Worm (Caenorhabditis elegans) whole organism, L1 larva: Measurements from ENCODE around the gene his-3.

Source experiments
- Y116A8C.19 ChIP-seq: sonication (generic microtip); optimal IDR thresholded peaks from 2 replicates; lab custom pipeline; 2016; ENCODE audit warnings: missing compliant biosample characterization, missing genetic modification characterization, borderline replicate concordance
- alr-1 ChIP-seq: fragments of 200-800 bp; sonication (Bioruptor generic); optimal IDR thresholded peaks from 2 replicates; lab custom pipeline; 2018; ENCODE audit warnings: borderline replicate concordance, mild to moderate bottlenecking, missing genetic modification characterization, missing compliant biosample characterization
- aly-2 ChIP-seq: fragments of 150-350 bp; optimal IDR thresholded peaks from 2 replicates; lab custom pipeline; 2014; ENCODE audit warnings: missing biosample characterization, missing genetic modification characterization
- ama-1 ChIP-seq: fragments of 150-350 bp; optimal IDR thresholded peaks from 2 replicates; lab custom pipeline; 2014
- blmp-1 ChIP-seq: fragments of 150-350 bp; optimal IDR thresholded peaks from 2 replicates; lab custom pipeline; 2014; ENCODE audit warnings: missing biosample characterization, missing genetic modification characterization
- ceh-63 ChIP-seq: fragments of 200-800 bp; sonication (Bioruptor generic); optimal IDR thresholded peaks from 2 replicates; lab custom pipeline; 2018; ENCODE audit warnings: mild to moderate bottlenecking, missing genetic modification characterization, missing compliant biosample characterization
- ceh-88 ChIP-seq: fragments of 200-800 bp; sonication (Bioruptor generic); IDR thresholded peaks from 2 replicates; pipeline ENCODE4 v1.3.6; 2022; ENCODE audit warnings: missing genetic modification characterization, missing compliant biosample characterization
- dpl-1 ChIP-seq, 3 experiments: fragments of 150-350 bp in 2 of 3; sonication (generic microtip) in 1 of 3; optimal IDR thresholded peaks; 2 replicates each; lab custom pipeline; 2014 to 2017; ENCODE audit warnings: missing biosample characterization in 3 of 3, missing genetic modification characterization in 3 of 3, missing genetic modification reagents in 3 of 3
- dsc-1 ChIP-seq: sonication (generic microtip); optimal IDR thresholded peaks from 2 replicates; lab custom pipeline; 2016; ENCODE audit warnings: mild to moderate bottlenecking, missing genetic modification characterization, missing compliant biosample characterization
- efl-1 ChIP-seq, 4 experiments: fragments of 150-350 bp; optimal IDR thresholded peaks in 3 of 4; peaks in 1 of 4; 1 replicate in 1 of 4; 2 replicates in 3 of 4; lab custom pipeline; 2014; ENCODE audit warnings: missing biosample characterization in 2 of 4, missing genetic modification characterization in 2 of 4, missing genetic modification reagents in 2 of 4
- egl-13 ChIP-seq: sonication (generic microtip); optimal IDR thresholded peaks from 2 replicates; lab custom pipeline; 2016; ENCODE audit warnings: missing genotype, missing genetic modification reagents, missing genetic modification characterization, missing compliant biosample characterization
- elt-2 ChIP-seq: sonication (generic microtip); optimal IDR thresholded peaks from 2 replicates; lab custom pipeline; 2016; ENCODE audit warnings: missing genetic modification characterization, mild to moderate bottlenecking, inconsistent platforms, missing compliant biosample characterization, missing genetic modification reagents
- fkh-4 ChIP-seq: sonication (generic microtip); optimal IDR thresholded peaks from 2 replicates; lab custom pipeline; 2016; ENCODE audit warnings: missing compliant biosample characterization, missing genetic modification characterization, borderline replicate concordance
- fkh-8 ChIP-seq: sonication (generic microtip); optimal IDR thresholded peaks from 2 replicates; lab custom pipeline; 2016; ENCODE audit warnings: mild to moderate bottlenecking, missing genetic modification characterization, missing compliant biosample characterization
- hlh-17 ChIP-seq: fragments of 200-800 bp; sonication (Bioruptor generic); optimal IDR thresholded peaks from 2 replicates; lab custom pipeline; 2018; ENCODE audit warnings: missing genetic modification characterization, mild to moderate bottlenecking, missing compliant biosample characterization, moderate library complexity, borderline replicate concordance
- hpl-2 ChIP-seq: fragments of 150-350 bp; optimal IDR thresholded peaks from 2 replicates; lab custom pipeline; 2014; ENCODE audit warnings: missing biosample characterization, missing genetic modification reagents, missing genetic modification characterization
- lin-35 ChIP-seq, 2 experiments: fragments of 150-350 bp; optimal IDR thresholded peaks; 2 replicates each; lab custom pipeline; 2014; ENCODE audit warnings: missing biosample characterization in 2 of 2, missing genetic modification characterization in 2 of 2, missing genetic modification reagents in 2 of 2
- lsy-2 ChIP-seq, 2 experiments: fragments of 150-350 bp; optimal IDR thresholded peaks; 2 replicates each; lab custom pipeline; 2014; ENCODE audit warnings: missing biosample characterization in 2 of 2, missing genetic modification characterization in 2 of 2
- mdl-1 ChIP-seq, 2 experiments: fragments of 150-350 bp; optimal IDR thresholded peaks; 2 replicates each; lab custom pipeline; 2014 to 2017; ENCODE audit warnings: missing biosample characterization in 2 of 2, missing genetic modification characterization in 2 of 2, inconsistent platforms in 1 of 2
- nhr-19 ChIP-seq: fragments of 200-800 bp; sonication (Bioruptor generic); conservative IDR thresholded peaks from 2 replicates; pipeline ENCODE4 v1.3.6; 2022; ENCODE audit warnings: missing genetic modification characterization, missing compliant biosample characterization
- nhr-28 ChIP-seq: fragments of 150-350 bp; optimal IDR thresholded peaks from 2 replicates; lab custom pipeline; 2014; ENCODE audit warnings: missing biosample characterization, missing genetic modification characterization
- nhr-47 ChIP-seq: sonication (generic microtip); optimal IDR thresholded peaks from 2 replicates; lab custom pipeline; 2016; ENCODE audit warnings: mild to moderate bottlenecking, missing genetic modification characterization, moderate library complexity, missing compliant biosample characterization
- nhr-84 ChIP-seq: sonication (generic microtip); optimal IDR thresholded peaks from 2 replicates; lab custom pipeline; 2017; ENCODE audit warnings: missing biosample characterization, missing genetic modification characterization
- rnt-1 ChIP-seq: sonication (generic microtip); optimal IDR thresholded peaks from 2 replicates; lab custom pipeline; 2016; ENCODE audit warnings: mild to moderate bottlenecking, missing genetic modification characterization, moderate library complexity, missing compliant biosample characterization
- snpc-4 ChIP-seq: fragments of 150-350 bp; optimal IDR thresholded peaks from 2 replicates; lab custom pipeline; 2014; ENCODE audit warnings: missing biosample characterization, missing genetic modification characterization
- snu-23 ChIP-seq: sonication (generic microtip); optimal IDR thresholded peaks from 2 replicates; lab custom pipeline; 2016; ENCODE audit warnings: missing genetic modification characterization, missing compliant biosample characterization
- sptf-1 ChIP-seq: fragments of 150-350 bp; optimal IDR thresholded peaks from 2 replicates; lab custom pipeline; 2014; ENCODE audit warnings: missing biosample characterization, missing genetic modification characterization
- sup-37 ChIP-seq: fragments of 200-800 bp; sonication (Bioruptor generic); optimal IDR thresholded peaks from 2 replicates; lab custom pipeline; 2018; ENCODE audit warnings: mild to moderate bottlenecking, missing genetic modification characterization, missing compliant biosample characterization
- tbx-2 ChIP-seq: sonication (generic microtip); optimal IDR thresholded peaks from 2 replicates; lab custom pipeline; 2016; ENCODE audit warnings: missing genetic modification characterization, missing compliant biosample characterization
- unc-30 ChIP-seq: sonication (generic microtip); optimal IDR thresholded peaks from 2 replicates; lab custom pipeline; 2017; ENCODE audit warnings: missing biosample characterization, missing genetic modification characterization
- vab-15 ChIP-seq: sonication (generic microtip); optimal IDR thresholded peaks from 2 replicates; lab custom pipeline; 2017; ENCODE audit warnings: missing genotype, mild to moderate bottlenecking, missing genetic modification characterization, missing compliant biosample characterization
- zip-4 ChIP-seq: fragments of 200-800 bp; sonication (Bioruptor generic); optimal IDR thresholded peaks from 2 replicates; lab custom pipeline; 2018; ENCODE audit warnings: mild to moderate bottlenecking, missing genetic modification characterization, moderate library complexity, missing compliant biosample characterization

The his-3 gene

ce11 chrV:16000433-16000832 is 40.2 kb upstream of the his-3 start, which contains the start of gene nhr-50 (continued):
- peak; percentile 61 for TF ChIP-seq nhr-47 (tag; lab: Kevin White, UChicago)
- no peak for TF ChIP-seq nhr-28
- no peak for TF ChIP-seq ceh-88 (GFP tag; lab: Robert Waterston, UW)
- TF ChIP-seq rnt-1: peak; percentile 10
- no peak for TF ChIP-seq hpl-2 (GFP tag; lab: Kevin White, UChicago)
- no peak for TF ChIP-seq ceh-63 (GFP tag; lab: Kevin White, UChicago)
- no peak for TF ChIP-seq hlh-17 (GFP tag; lab: Kevin White, UChicago)
- TF ChIP-seq fkh-4 (tag; lab: Kevin White, UChicago): no peak
- TF ChIP-seq unc-30: no peak

- no peak for TF ChIP-seq efl-1 (optimal IDR thresholded peaks at IDR 0.05; lab: Kevin White, UChicago)
- peak in 1 of 2 experiments; percentile 3 for TF ChIP-seq efl-1 (GFP tag; optimal IDR thresholded peaks at IDR 0.05 in 1 of 2; lab: Kevin White, UChicago)
- TF ChIP-seq nhr-19: no peak
These were observed 38.3 kb upstream of the his-3 start, which contains the start of gene nhr-63 for ce11 chrV:16002288-16002687. nhr-63 (plus strand) TSS chrV:16002588.

ce11 chrV:16007505-16007904 is 33.1 kb upstream of the his-3 start, which contains the start of gene str-231:
str-231 (minus strand) TSS chrV:16007605.
- TF ChIP-seq fkh-8 (peak; percentile 38), egl-13 (tag; lab: Kevin White, UChicago) (no peak), blmp-1 (no peak), efl-1 (optimal IDR thresholded peaks at IDR 0.05; lab: Kevin White, UChicago) (no peak), efl-1 (GFP tag; optimal IDR thresholded peaks at IDR 0.05 in 1 of 2; lab: Kevin White, UChicago) (peak in 1 of 2 experiments; percentile 45), mdl-1 (tag; optimal IDR thresholded peaks at IDR 0.05; lab: Kevin White, UChicago) (no peak), Y116A8C.19 (tag; lab: Kevin White, UChicago) (no peak)

- no peak for TF ChIP-seq ama-1 (lab: Kevin White, UChicago)
- TF ChIP-seq vab-15: no peak
- TF ChIP-seq hlh-17 (GFP tag; lab: Kevin White, UChicago): no peak
- no peak for TF ChIP-seq lin-35 (GFP tag; optimal IDR thresholded peaks at IDR 0.05; lab: Kevin White, UChicago)
- TF ChIP-seq zip-4 (GFP tag; lab: Kevin White, UChicago): no peak
- no peak for TF ChIP-seq tbx-2 (tag; lab: Kevin White, UChicago)
These were observed 31.0 kb upstream of the his-3 start, which contains the start of gene str-233 for ce11 chrV:16009564-16009963. str-233 (minus strand) TSS chrV:16009664.

ce11 chrV:16015652-16016051 is 25.0 kb upstream of the his-3 start, which contains the start of gene str-232:
str-232 (minus strand) TSS chrV:16015752.
- TF ChIP-seq elt-2 (tag; lab: Kevin White, UChicago): no peak
- TF ChIP-seq unc-30: no peak
- TF ChIP-seq snu-23 (GFP tag; lab: Kevin White, UChicago): no peak
- no peak for TF ChIP-seq dpl-1 (GFP tag; optimal IDR thresholded peaks at IDR 0.05; lab: Kevin White, UChicago)
- no peak for TF ChIP-seq dsc-1 (tag; lab: Kevin White, UChicago)
- no peak for TF ChIP-seq nhr-84 (tag; lab: Kevin White, UChicago)
- no peak for TF ChIP-seq alr-1
- TF ChIP-seq lsy-2 (tag; optimal IDR thresholded peaks at IDR 0.05; lab: Kevin White, UChicago): no peak
- TF ChIP-seq sptf-1 (tag; lab: Kevin White, UChicago): no peak
- no peak for TF ChIP-seq snpc-4 (tag; lab: Kevin White, UChicago)
- no peak for TF ChIP-seq sup-37 (GFP tag; lab: Kevin White, UChicago)
- TF ChIP-seq aly-2 (tag; lab: Kevin White, UChicago): no peak
